Worm (Caenorhabditis elegans): ENCODE results near the gene ZC15.5.
"Not testable (repeated sequence)": the region's sequence is repeated elsewhere in the genome, so short reads cannot be mapped to it uniquely, and the experiment has no call there.

ZC15.5 gene

DNA sequence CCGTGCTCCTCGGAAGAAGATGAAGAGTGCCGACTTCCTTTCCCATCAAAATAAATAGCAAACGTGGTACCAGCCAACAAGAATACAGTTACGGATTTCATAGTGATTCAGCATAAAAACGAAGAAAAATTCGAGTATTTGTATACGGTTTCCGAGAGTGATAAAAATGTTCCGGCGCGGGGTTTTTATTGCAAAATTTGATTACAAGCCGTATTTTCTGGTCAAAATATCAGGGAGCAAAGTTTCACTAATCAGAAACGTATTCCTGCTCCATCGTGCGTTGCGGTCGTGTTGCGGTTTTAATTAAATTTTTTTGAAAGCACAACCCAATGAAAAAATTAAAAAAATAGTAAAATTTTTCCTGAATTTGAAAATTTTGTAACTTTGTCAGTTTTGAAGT is 3.4 kb upstream of the ZC15.5 start, which contains the start of gene clec-261:
TSS of gene clec-261 (minus strand) at position 101 of the 400 bp plus-strand sequence.
- TF ChIP-seq ets-4 (GFP tag; optimal IDR thresholded peaks at IDR 0.05) (no peak), F22D6.2 (tag; optimal IDR thresholded peaks at IDR 0.05) (no peak), F49E8.2 (tag; optimal IDR thresholded peaks at IDR 0.05; ENCODE audit: insufficient read depth) (no peak), ztf-26 (tag; optimal IDR thresholded peaks at IDR 0.05) (no peak), ztf-25 (GFP tag; IDR thresholded peaks at IDR 0.05) (no peak), nhr-90 (tag; optimal IDR thresholded peaks at IDR 0.05) (no peak)

DNA sequence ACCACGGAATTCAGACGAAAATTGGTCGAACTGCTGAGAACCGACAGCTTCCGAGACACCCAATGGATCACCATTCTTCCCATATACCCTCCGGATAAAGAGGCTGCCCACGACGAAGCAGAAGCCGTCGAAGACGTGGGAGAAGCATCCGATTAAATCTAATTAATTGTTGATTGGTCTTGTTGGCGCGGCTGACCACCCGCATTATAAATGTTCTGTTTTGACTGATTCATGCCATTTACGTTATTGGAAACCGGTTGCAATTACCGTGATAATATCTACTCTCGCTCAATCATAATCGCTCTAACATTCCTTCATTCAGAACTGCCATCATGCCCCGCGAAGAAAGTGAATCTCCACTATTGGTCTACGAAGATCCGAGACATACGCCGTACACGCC is 5.5 kb downstream of the ZC15.5 start, which contains the start of gene ZC15.3:
TSS of gene ZC15.3 (plus strand) at position 301 of the 400 bp plus-strand sequence.
- not testable (repeated sequence) for TF ChIP-seq lsy-27 (tag; optimal IDR thresholded peaks at IDR 0.05; ENCODE audit: borderline replicate concordance, insufficient read depth); F33H1.4 (GFP tag; IDR thresholded peaks at IDR 0.05); mes-4 (tag; optimal IDR thresholded peaks at IDR 0.05)

DNA sequence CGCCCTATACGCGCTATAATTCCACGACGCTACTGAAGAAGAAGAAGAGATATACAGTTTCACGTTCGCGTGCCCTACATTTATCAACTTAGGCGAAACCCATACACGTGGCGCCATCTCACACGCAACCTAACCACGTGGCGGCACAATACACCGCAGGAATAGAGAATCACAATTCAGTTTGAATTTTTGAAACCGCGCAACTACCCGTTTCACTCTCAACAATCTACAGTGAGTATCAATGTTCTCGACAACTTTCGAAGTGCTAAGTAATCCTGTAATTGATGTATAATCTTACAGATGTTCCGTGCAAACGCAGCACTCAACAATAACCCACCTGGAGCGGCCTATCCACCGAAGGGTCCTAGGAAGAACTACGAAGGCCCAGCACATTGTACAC is 8.1 kb downstream of the ZC15.5 start, which contains the start of gene ZC15.1:
TSS of gene ZC15.1 (plus strand) at position 301 of the 400 bp plus-strand sequence.
- TF ChIP-seq ets-4 (GFP tag; optimal IDR thresholded peaks at IDR 0.05): no peak
- no peak for TF ChIP-seq K11D2.4 (GFP tag; IDR thresholded peaks at IDR 0.05)
- no peak for TF ChIP-seq repo-1 (tag; optimal IDR thresholded peaks at IDR 0.05)
- TF ChIP-seq ceh-91 (GFP tag; IDR thresholded peaks at IDR 0.05): no peak
- TF ChIP-seq tbp1 (GFP tag; optimal IDR thresholded peaks at IDR 0.05): no peak

DNA sequence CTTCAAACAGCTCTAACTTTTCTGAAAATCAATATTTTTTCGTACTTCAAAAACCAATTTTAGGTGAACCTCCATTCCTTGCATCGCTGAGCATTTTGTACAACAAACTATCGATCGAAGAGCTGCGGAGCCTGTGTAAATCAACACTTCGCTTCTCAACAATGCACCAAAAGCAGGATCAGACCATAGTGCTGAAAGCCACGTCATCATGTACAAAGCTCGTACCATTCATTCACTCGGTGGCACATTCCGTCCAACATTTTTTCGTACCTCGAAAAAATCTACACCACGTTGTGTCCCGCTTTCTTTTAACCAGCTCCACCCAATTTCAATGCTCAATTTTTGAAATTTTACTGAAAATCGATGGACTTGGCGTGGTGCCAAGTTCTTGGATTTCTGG is 12.8 kb downstream of the ZC15.5 start, which contains the start of gene ZC15.10:
TSS of gene ZC15.10 (plus strand) at position 162 of the 400 bp plus-strand sequence.
- TF ChIP-seq egl-44 (GFP tag; IDR thresholded peaks at IDR 0.05): no peak
- no peak for TF ChIP-seq F39B2.1 (GFP tag; IDR thresholded peaks at IDR 0.05)
- no peak for TF ChIP-seq T07F8.4 (tag; optimal IDR thresholded peaks at IDR 0.05)

DNA sequence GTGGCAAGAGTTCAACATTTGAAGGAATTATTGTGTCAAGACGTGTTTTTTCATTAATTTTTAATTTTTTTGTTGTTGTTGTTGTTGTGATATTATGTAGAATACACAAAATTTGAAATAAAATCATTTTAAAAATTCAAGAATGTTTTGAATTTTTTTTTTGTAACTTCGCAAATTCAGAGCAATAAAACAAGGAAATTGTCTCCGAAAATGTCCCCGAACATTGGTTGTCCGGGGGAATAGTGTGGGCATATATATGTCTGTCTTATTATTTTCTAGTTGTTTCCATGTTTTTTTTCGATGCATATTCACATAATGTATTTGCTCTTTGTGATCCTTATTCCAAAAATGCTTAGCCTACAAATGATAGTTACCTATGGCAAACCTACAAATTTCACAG is 13.8 kb downstream of the ZC15.5 start, which contains the start of gene clec-262:
TSS of gene clec-262 (plus strand) at position 301 of the 400 bp plus-strand sequence.
- TF ChIP-seq C06A6.2 (GFP tag; conservative IDR thresholded peaks at IDR 0.05) (no peak), tbp1 (GFP tag; optimal IDR thresholded peaks at IDR 0.05) (no peak), Y95B8A.8 (GFP tag; IDR thresholded peaks at IDR 0.05) (no peak), lag-1 (GFP tag; IDR thresholded peaks at IDR 0.05) (no peak), ceh-27 (GFP tag; optimal IDR thresholded peaks at IDR 0.05) (no peak), snpc-3.4 (tag; optimal IDR thresholded peaks at IDR 0.05) (no peak), hlh-26 (GFP tag; conservative IDR thresholded peaks at IDR 0.05) (no peak), bed-2 (GFP tag; IDR thresholded peaks at IDR 0.05) (no peak), ZK185.1 (tag; optimal IDR thresholded peaks at IDR 0.05; ENCODE audit: poor library complexity, severe bottlenecking) (no peak), xnd-1 (tag; optimal IDR thresholded peaks at IDR 0.05) (no peak)

DNA sequence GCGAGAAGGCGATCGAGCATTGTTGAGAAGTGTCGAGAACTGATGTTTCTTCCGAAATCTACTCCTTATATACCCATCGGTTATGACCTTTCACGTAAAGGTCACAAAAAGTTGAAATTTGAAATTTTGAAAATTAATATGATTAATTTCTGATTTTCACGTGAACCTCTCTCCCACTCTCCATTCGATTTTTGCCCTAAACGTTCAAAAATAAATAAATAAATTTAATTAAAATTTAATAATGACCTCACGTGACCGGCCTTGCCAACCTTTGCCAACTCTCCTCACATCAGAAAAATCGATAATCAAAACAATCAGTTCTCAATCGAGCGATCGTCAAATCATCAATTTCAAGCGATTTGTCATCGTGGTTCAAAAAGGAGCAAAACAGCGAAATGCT is 19.7 kb downstream of the ZC15.5 start, which contains the start of gene Y113G7C.1:
TSS of gene Y113G7C.1 (plus strand) at position 301 of the 400 bp plus-strand sequence.
- no peak for TF ChIP-seq mcd-1 (GFP tag; IDR thresholded peaks at IDR 0.05)
- TF ChIP-seq tlf-1 (GFP tag; optimal IDR thresholded peaks at IDR 0.05): no peak
- no peak for TF ChIP-seq mxl-1 (tag; optimal IDR thresholded peaks at IDR 0.05)
- no peak for TF ChIP-seq F33H1.4 (GFP tag; IDR thresholded peaks at IDR 0.05)
- TF ChIP-seq lin-54 (GFP tag; optimal IDR thresholded peaks at IDR 0.05): no peak
- no peak for TF ChIP-seq nhr-179 (tag; optimal IDR thresholded peaks at IDR 0.05)
- TF ChIP-seq F23B12.7 (tag; optimal IDR thresholded peaks at IDR 0.05; ENCODE audit: insufficient read depth): no peak
- TF ChIP-seq egl-18 (GFP tag; IDR thresholded peaks at IDR 0.05): no peak
- TF ChIP-seq nfya-1 (tag; optimal IDR thresholded peaks at IDR 0.05; ENCODE audit: borderline replicate concordance, insufficient read depth): no peak
- no peak for TF ChIP-seq mel-28 (tag; optimal IDR thresholded peaks at IDR 0.05; ENCODE audit: borderline replicate concordance)
- no peak for TF ChIP-seq Y95B8A.8 (GFP tag; IDR thresholded peaks at IDR 0.05)
- no peak for TF ChIP-seq gei-17 (GFP tag; optimal IDR thresholded peaks at IDR 0.05)
- TF ChIP-seq somi-1 (GFP tag; optimal IDR thresholded peaks at IDR 0.05): no peak
- no peak for TF ChIP-seq xnd-1 (tag; optimal IDR thresholded peaks at IDR 0.05)

Measured in whole organism, young adult.